Worm (Caenorhabditis elegans) whole organism, young adult: ENCODE data around the gene Y46G5A.7.

Experiments used
- B0261.1 ChIP-seq: sonication (generic microtip); optimal IDR thresholded peaks from 2 replicates; lab custom pipeline; 2016; ENCODE audit warnings: mild to moderate bottlenecking, missing genetic modification characterization, moderate library complexity, missing compliant biosample characterization
- ama-1 ChIP-seq, 3 experiments: fragments of 150-350 bp in 1 of 3; sonication (generic microtip) in 2 of 3; optimal IDR thresholded peaks; 2 replicates each; lab custom pipeline; 2014 to 2018; ENCODE audit warnings: missing biosample characterization in 2 of 3, missing genetic modification characterization in 2 of 3, missing genetic modification reagents in 2 of 3
- aptf-3 ChIP-seq: fragments of 200-800 bp; sonication (Bioruptor generic); IDR thresholded peaks from 2 replicates; pipeline ENCODE4 v1.3.6; 2022; ENCODE audit warnings: missing genetic modification characterization, missing compliant biosample characterization

DNA sequence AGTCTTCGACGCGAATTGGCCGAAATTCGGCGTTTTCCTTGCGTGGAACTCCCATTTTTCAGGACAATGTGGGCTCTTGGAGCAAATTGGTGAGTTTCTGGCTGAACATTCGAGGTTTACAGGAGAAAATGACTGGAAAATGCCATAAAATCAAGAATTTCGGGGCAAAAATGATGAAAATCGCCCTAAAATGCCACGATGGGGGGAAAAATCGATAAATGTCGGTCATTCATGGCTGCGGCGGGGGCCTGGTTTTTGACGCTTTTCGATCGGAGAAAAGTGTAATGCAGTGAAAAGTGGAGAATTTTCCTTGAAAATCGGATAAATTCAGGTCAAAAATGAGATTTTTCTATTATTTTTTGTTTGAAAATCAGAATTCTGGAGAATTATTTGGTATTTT is 49.0 kb upstream of the Y46G5A.7 start, which contains the start of the genes Y46G5A.18 and Y46G5A.47:
- TF ChIP-seq B0261.1 (tag; lab: Kevin White, UChicago) (no peak), ama-1 (optimal IDR thresholded peaks at IDR 0.05; lab: Kevin White, UChicago) (no peak), ama-1 (GFP tag; optimal IDR thresholded peaks at IDR 0.05; lab: Kevin White, UChicago) (no peak), aptf-3 (GFP tag; lab: Robert Waterston, UW) (no peak)
